Worm (Caenorhabditis elegans) whole organism, L1 larva: Measurements from ENCODE around the gene kbp-1.
A peak's percentile ranks its signal among the peaks of the same experiment; 100 is the strongest.

Experiments
- C04F5.9 ChIP-seq: sonication (generic microtip); optimal IDR thresholded peaks from 2 replicates; lab custom pipeline; 2016; ENCODE audit warnings: missing genetic modification characterization, missing compliant biosample characterization
- C16A3.4 ChIP-seq: fragments of 150-350 bp; optimal IDR thresholded peaks from 2 replicates; lab custom pipeline; 2014; ENCODE audit warnings: missing biosample characterization, missing genetic modification characterization
- F16B12.6 ChIP-seq: fragments of 150-350 bp; optimal IDR thresholded peaks from 2 replicates; lab custom pipeline; 2014; ENCODE audit warnings: missing biosample characterization, missing genetic modification characterization
- blmp-1 ChIP-seq: fragments of 150-350 bp; optimal IDR thresholded peaks from 2 replicates; lab custom pipeline; 2014; ENCODE audit warnings: missing biosample characterization, missing genetic modification characterization
- dpl-1 ChIP-seq, 3 experiments: fragments of 150-350 bp in 2 of 3; sonication (generic microtip) in 1 of 3; optimal IDR thresholded peaks; 2 replicates each; lab custom pipeline; 2014 to 2017; ENCODE audit warnings: missing biosample characterization in 3 of 3, missing genetic modification characterization in 3 of 3, missing genetic modification reagents in 3 of 3
- efl-1 ChIP-seq, 4 experiments: fragments of 150-350 bp; optimal IDR thresholded peaks in 3 of 4; peaks in 1 of 4; 1 replicate in 1 of 4; 2 replicates in 3 of 4; lab custom pipeline; 2014; ENCODE audit warnings: missing biosample characterization in 2 of 4, missing genetic modification characterization in 2 of 4, missing genetic modification reagents in 2 of 4
- elt-2 ChIP-seq: sonication (generic microtip); optimal IDR thresholded peaks from 2 replicates; lab custom pipeline; 2016; ENCODE audit warnings: missing genetic modification characterization, mild to moderate bottlenecking, inconsistent platforms, missing compliant biosample characterization, missing genetic modification reagents
- elt-3 ChIP-seq, 6 experiments: fragments of 150-350 bp in 1 of 6; sonication (generic microtip); optimal IDR thresholded peaks; 2 replicates each; lab custom pipeline; 2017 to 2018; ENCODE audit warnings: missing biosample characterization in 6 of 6, missing genetic modification characterization in 6 of 6, inconsistent platforms in 1 of 6
- fkh-8 ChIP-seq: sonication (generic microtip); optimal IDR thresholded peaks from 2 replicates; lab custom pipeline; 2016; ENCODE audit warnings: mild to moderate bottlenecking, missing genetic modification characterization, missing compliant biosample characterization
- fos-1 ChIP-seq: fragments of 150-350 bp; optimal IDR thresholded peaks from 2 replicates; lab custom pipeline; 2014; ENCODE audit warnings: missing biosample characterization, missing genetic modification characterization
- grh-1 ChIP-seq: fragments of 200-800 bp; sonication (Bioruptor generic); IDR thresholded peaks from 2 replicates; pipeline ENCODE4 v1.3.6; 2022; ENCODE audit warnings: missing genetic modification reagents, missing genetic modification characterization, missing compliant biosample characterization
- hlh-17 ChIP-seq: fragments of 200-800 bp; sonication (Bioruptor generic); optimal IDR thresholded peaks from 2 replicates; lab custom pipeline; 2018; ENCODE audit warnings: missing genetic modification characterization, mild to moderate bottlenecking, missing compliant biosample characterization, moderate library complexity, borderline replicate concordance
- hpl-2 ChIP-seq: fragments of 150-350 bp; optimal IDR thresholded peaks from 2 replicates; lab custom pipeline; 2014; ENCODE audit warnings: missing biosample characterization, missing genetic modification reagents, missing genetic modification characterization
- isw-1 ChIP-seq: fragments of 200-800 bp; sonication (Bioruptor generic); IDR thresholded peaks from 2 replicates; pipeline ENCODE4 v1.3.6; 2022; ENCODE audit warnings: missing genetic modification characterization, missing compliant biosample characterization
- jun-1 ChIP-seq: fragments of 150-350 bp; optimal IDR thresholded peaks from 2 replicates; lab custom pipeline; 2014; ENCODE audit warnings: missing biosample characterization, missing genetic modification reagents, missing genetic modification characterization
- lin-13 ChIP-seq: fragments of 150-350 bp; optimal IDR thresholded peaks from 2 replicates; lab custom pipeline; 2014; ENCODE audit warnings: missing biosample characterization, missing genetic modification reagents, missing genetic modification characterization
- lin-35 ChIP-seq, 2 experiments: fragments of 150-350 bp; optimal IDR thresholded peaks; 2 replicates each; lab custom pipeline; 2014; ENCODE audit warnings: missing biosample characterization in 2 of 2, missing genetic modification characterization in 2 of 2, missing genetic modification reagents in 2 of 2
- lir-3 ChIP-seq: sonication (generic microtip); optimal IDR thresholded peaks from 2 replicates; lab custom pipeline; 2016; ENCODE audit warnings: mild to moderate bottlenecking, missing genetic modification characterization, moderate library complexity, missing compliant biosample characterization; ENCODE audit not compliant: poor library complexity
- lsy-2 ChIP-seq, 2 experiments: fragments of 150-350 bp; optimal IDR thresholded peaks; 2 replicates each; lab custom pipeline; 2014; ENCODE audit warnings: missing biosample characterization in 2 of 2, missing genetic modification characterization in 2 of 2
- mdl-1 ChIP-seq, 2 experiments: fragments of 150-350 bp; optimal IDR thresholded peaks; 2 replicates each; lab custom pipeline; 2014 to 2017; ENCODE audit warnings: missing biosample characterization in 2 of 2, missing genetic modification characterization in 2 of 2, inconsistent platforms in 1 of 2
- mep-1 ChIP-seq: fragments of 150-350 bp; optimal IDR thresholded peaks from 2 replicates; lab custom pipeline; 2014; ENCODE audit warnings: missing biosample characterization, missing genetic modification characterization
- nhr-11 ChIP-seq: fragments of 150-350 bp; optimal IDR thresholded peaks from 2 replicates; lab custom pipeline; 2014; ENCODE audit warnings: missing biosample characterization, missing genetic modification characterization
- nhr-19 ChIP-seq: fragments of 200-800 bp; sonication (Bioruptor generic); conservative IDR thresholded peaks from 2 replicates; pipeline ENCODE4 v1.3.6; 2022; ENCODE audit warnings: missing genetic modification characterization, missing compliant biosample characterization
- nhr-20 ChIP-seq: sonication (generic microtip); optimal IDR thresholded peaks from 2 replicates; lab custom pipeline; 2016; ENCODE audit warnings: mild to moderate bottlenecking, missing genetic modification characterization, missing compliant biosample characterization
- nhr-47 ChIP-seq: sonication (generic microtip); optimal IDR thresholded peaks from 2 replicates; lab custom pipeline; 2016; ENCODE audit warnings: mild to moderate bottlenecking, missing genetic modification characterization, moderate library complexity, missing compliant biosample characterization
- nhr-71 ChIP-seq: sonication (generic microtip); optimal IDR thresholded peaks from 2 replicates; lab custom pipeline; 2016; ENCODE audit warnings: mild to moderate bottlenecking, missing genetic modification characterization, moderate library complexity, missing compliant biosample characterization
- pag-3 ChIP-seq: sonication (generic microtip); optimal IDR thresholded peaks from 2 replicates; lab custom pipeline; 2017; ENCODE audit warnings: missing genetic modification characterization, mild to moderate bottlenecking, missing compliant biosample characterization, antibody characterized with exemption, borderline replicate concordance; ENCODE audit not compliant: insufficient read depth
- rnt-1 ChIP-seq: sonication (generic microtip); optimal IDR thresholded peaks from 2 replicates; lab custom pipeline; 2016; ENCODE audit warnings: mild to moderate bottlenecking, missing genetic modification characterization, moderate library complexity, missing compliant biosample characterization
- skn-1 ChIP-seq: fragments of 150-350 bp; optimal IDR thresholded peaks from 2 replicates; lab custom pipeline; 2014; ENCODE audit warnings: missing biosample characterization, missing genetic modification characterization
- snpc-4 ChIP-seq: fragments of 150-350 bp; optimal IDR thresholded peaks from 2 replicates; lab custom pipeline; 2014; ENCODE audit warnings: missing biosample characterization, missing genetic modification characterization
- snu-23 ChIP-seq: sonication (generic microtip); optimal IDR thresholded peaks from 2 replicates; lab custom pipeline; 2016; ENCODE audit warnings: missing genetic modification characterization, missing compliant biosample characterization
- sptf-1 ChIP-seq: fragments of 150-350 bp; optimal IDR thresholded peaks from 2 replicates; lab custom pipeline; 2014; ENCODE audit warnings: missing biosample characterization, missing genetic modification characterization
- sup-37 ChIP-seq: fragments of 200-800 bp; sonication (Bioruptor generic); optimal IDR thresholded peaks from 2 replicates; lab custom pipeline; 2018; ENCODE audit warnings: mild to moderate bottlenecking, missing genetic modification characterization, missing compliant biosample characterization
- swsn-7 ChIP-seq: sonication (generic microtip); optimal IDR thresholded peaks from 2 replicates; lab custom pipeline; 2016; ENCODE audit warnings: missing genetic modification characterization, missing compliant biosample characterization
- tlp-1 ChIP-seq: fragments of 150-350 bp; optimal IDR thresholded peaks from 2 replicates; lab custom pipeline; 2014; ENCODE audit warnings: missing biosample characterization, missing genetic modification characterization
- unc-130 ChIP-seq: fragments of 150-350 bp; optimal IDR thresholded peaks from 2 replicates; lab custom pipeline; 2017; ENCODE audit warnings: missing biosample characterization, missing genetic modification characterization, inconsistent platforms
- vab-15 ChIP-seq: sonication (generic microtip); optimal IDR thresholded peaks from 2 replicates; lab custom pipeline; 2017; ENCODE audit warnings: missing genotype, mild to moderate bottlenecking, missing genetic modification characterization, missing compliant biosample characterization
- xbp-1 ChIP-seq: sonication (generic microtip); optimal IDR thresholded peaks from 2 replicates; lab custom pipeline; 2016; ENCODE audit warnings: missing genetic modification characterization, missing compliant biosample characterization
- zip-4 ChIP-seq: fragments of 200-800 bp; sonication (Bioruptor generic); optimal IDR thresholded peaks from 2 replicates; lab custom pipeline; 2018; ENCODE audit warnings: mild to moderate bottlenecking, missing genetic modification characterization, moderate library complexity, missing compliant biosample characterization
- ztf-11 ChIP-seq, 2 experiments: sonication (generic microtip); optimal IDR thresholded peaks; 2 replicates each; lab custom pipeline; 2016 to 2017; ENCODE audit warnings: missing genetic modification characterization in 2 of 2, missing biosample characterization in 1 of 2, missing compliant biosample characterization in 1 of 2
- ztf-4 ChIP-seq: fragments of 150-350 bp; optimal IDR thresholded peaks from 2 replicates; lab custom pipeline; 2014; ENCODE audit warnings: missing biosample characterization, missing genetic modification characterization

Gene kbp-1

DNA sequence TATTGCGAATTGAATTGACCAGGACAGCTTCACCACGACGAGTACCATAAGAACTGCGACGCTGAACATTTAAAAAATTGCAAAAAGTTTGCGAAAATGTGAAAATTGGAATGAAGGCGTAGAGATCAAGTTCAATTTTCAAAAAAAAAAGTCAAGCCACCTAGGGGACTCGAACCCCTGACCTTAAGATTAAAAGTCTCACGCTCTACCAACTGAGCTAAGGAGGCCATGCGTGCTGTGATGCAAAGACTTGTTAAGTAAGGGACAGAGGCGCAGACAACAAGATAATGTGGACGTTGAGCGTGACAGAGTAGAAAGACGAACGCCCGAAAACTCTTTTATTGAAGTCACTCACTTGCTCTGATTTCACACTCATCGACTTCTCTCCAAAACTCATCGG lies 18.1 kb downstream of the kbp-1 start (continued):
- peak; percentile 12; the same call in 1 of the 2 replicates for TF ChIP-seq isw-1 (GFP tag; lab: Robert Waterston, UW)
- TF ChIP-seq C16A3.4 = peak; percentile 70
- TF ChIP-seq zip-4 = no peak
- peak; percentile 74 for TF ChIP-seq mep-1 (tag; lab: Kevin White, UChicago)
- no peak for TF ChIP-seq snpc-4 (tag; lab: Kevin White, UChicago)
- peak; percentile 70 for TF ChIP-seq nhr-19 (GFP tag; lab: Robert Waterston, UW)
- peak; percentile 38 for TF ChIP-seq ztf-4 (tag; lab: Kevin White, UChicago)
- TF ChIP-seq jun-1 = peak; percentile 21
- peak in 1 of 2 experiments; percentile 65 for TF ChIP-seq mdl-1 (tag; optimal IDR thresholded peaks at IDR 0.05; lab: Kevin White, UChicago)
- TF ChIP-seq C04F5.9 (tag; lab: Kevin White, UChicago) = peak; percentile 45
- no peak for TF ChIP-seq hpl-2
- peak; percentile 60 for TF ChIP-seq lin-13
- TF ChIP-seq unc-130 (tag; lab: Kevin White, UChicago) = peak; percentile 73
- no peak for TF ChIP-seq hlh-17 (GFP tag; lab: Kevin White, UChicago)
- peak; percentile 62 for TF ChIP-seq lir-3 (tag; lab: Kevin White, UChicago)
- TF ChIP-seq xbp-1 (tag; lab: Kevin White, UChicago) = peak; percentile 56

DNA sequence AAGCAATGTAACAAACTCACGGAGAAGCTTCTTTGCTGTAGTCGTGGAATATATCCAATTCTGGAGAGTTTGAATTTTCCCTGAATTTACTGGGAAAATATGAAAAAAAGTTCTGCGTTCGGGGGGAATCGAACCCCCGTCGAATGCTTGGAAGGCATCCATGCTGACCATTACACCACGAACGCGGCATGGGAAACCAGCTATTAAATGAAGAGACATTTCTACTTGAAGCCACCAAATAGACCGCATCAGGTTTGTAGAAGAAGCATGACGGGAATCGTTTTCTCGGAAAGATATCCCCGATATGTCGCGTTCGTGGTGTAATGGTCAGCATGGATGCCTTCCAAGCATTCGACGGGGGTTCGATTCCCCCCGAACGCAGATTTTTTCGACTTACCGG lies 19.1 kb downstream of the kbp-1 start:
- TF ChIP-seq ztf-11 (tag; optimal IDR thresholded peaks at IDR 0.05; lab: Kevin White, UChicago) (no peak), efl-1 (optimal IDR thresholded peaks at IDR 0.05; lab: Kevin White, UChicago) (peak in 1 of 2 experiments; percentile 32), efl-1 (GFP tag; optimal IDR thresholded peaks at IDR 0.05 in 1 of 2; lab: Kevin White, UChicago) (peak in 1 of 2 experiments; percentile 8), vab-15 (no peak), snu-23 (peak; percentile 31), lin-35 (GFP tag; optimal IDR thresholded peaks at IDR 0.05; lab: Kevin White, UChicago) (peak; percentile 11 to 62), rnt-1 (tag; lab: Kevin White, UChicago) (peak; percentile 16), nhr-11 (tag; lab: Kevin White, UChicago) (no peak), mep-1 (tag; lab: Kevin White, UChicago) (peak; percentile 13), mdl-1 (tag; optimal IDR thresholded peaks at IDR 0.05; lab: Kevin White, UChicago) (peak in 1 of 2 experiments; percentile 22), elt-3 (tag; optimal IDR thresholded peaks at IDR 0.05; lab: Kevin White, UChicago) (peak in 1 of 6 experiments; percentile 13), nhr-47 (tag; lab: Kevin White, UChicago) (peak; percentile 22), xbp-1 (tag; lab: Kevin White, UChicago) (no peak), F16B12.6 (tag; lab: Kevin White, UChicago) (peak; percentile 16), nhr-19 (GFP tag; lab: Robert Waterston, UW) (peak; percentile 38), C16A3.4 (peak; percentile 22), lsy-2 (tag; optimal IDR thresholded peaks at IDR 0.05; lab: Kevin White, UChicago) (peak in 1 of 2 experiments; percentile 46), sup-37 (GFP tag; lab: Kevin White, UChicago) (no peak), fkh-8 (no peak), dpl-1 (GFP tag; optimal IDR thresholded peaks at IDR 0.05; lab: Kevin White, UChicago) (peak in 1 of 3 experiments; percentile 13), nhr-20 (tag; lab: Kevin White, UChicago) (peak; percentile 4), nhr-71 (tag; lab: Kevin White, UChicago) (peak; percentile 34), tlp-1 (tag; lab: Kevin White, UChicago) (no peak), pag-3 (tag; lab: Kevin White, UChicago) (no peak)

DNA sequence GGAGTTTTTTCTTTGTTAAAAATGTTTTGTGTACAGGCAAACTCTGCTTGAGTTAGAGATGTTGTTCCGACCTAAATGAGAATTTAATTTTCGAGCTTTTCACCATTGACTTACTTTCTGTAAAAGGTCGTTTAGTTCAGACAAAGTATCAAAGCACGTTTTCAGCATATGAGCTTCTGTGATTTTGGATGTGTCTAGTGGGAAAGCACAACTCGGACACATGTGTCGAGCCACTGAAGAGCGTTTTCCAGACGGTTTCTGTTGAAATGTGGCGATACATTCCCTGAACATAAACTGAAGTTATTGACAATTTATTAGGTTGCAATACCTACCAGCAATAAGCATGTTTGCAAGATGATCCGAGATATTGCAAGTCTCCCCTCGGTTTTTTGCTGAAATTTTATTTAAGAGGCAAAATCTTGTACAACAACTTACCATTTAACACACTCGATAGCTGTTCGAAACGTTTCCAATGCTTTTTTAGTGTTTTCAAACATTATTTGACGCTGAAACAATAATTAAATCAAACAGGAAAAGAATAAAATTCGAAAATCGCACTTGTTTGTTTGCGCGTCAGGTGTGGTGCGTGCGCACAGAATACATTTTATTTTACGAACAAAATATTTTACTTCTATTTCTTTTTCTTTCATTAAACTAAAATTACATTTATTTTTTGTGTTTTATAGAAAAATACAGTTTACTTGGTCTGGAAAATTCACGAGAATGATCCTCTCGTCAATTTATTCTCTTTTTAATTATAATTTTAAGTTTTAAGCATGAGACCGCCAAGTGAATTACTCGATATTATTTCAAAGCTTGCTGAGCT lies 19.8 kb downstream of the kbp-1 start, which contains the start of the genes brd-1 and K04C2.2:
Gene brd-1, minus strand, starts transcription at position 506 of the 826 bp plus-strand sequence.
Gene K04C2.2, plus strand, starts transcription at position 776 of the 826 bp plus-strand sequence.
- TF ChIP-seq dpl-1 (GFP tag; optimal IDR thresholded peaks at IDR 0.05; lab: Kevin White, UChicago) (peak; percentile 53 to 83 (median 76)), skn-1 (tag; lab: Kevin White, UChicago) (peak; percentile 27), swsn-7 (peak; percentile 6), grh-1 (no peak), lsy-2 (tag; optimal IDR thresholded peaks at IDR 0.05; lab: Kevin White, UChicago) (peak in 1 of 2 experiments; percentile 63), mep-1 (tag; lab: Kevin White, UChicago) (peak; percentile 52), nhr-71 (tag; lab: Kevin White, UChicago) (peak; percentile 24), nhr-47 (tag; lab: Kevin White, UChicago) (peak; percentile 8), fos-1 (tag; lab: Kevin White, UChicago) (no peak), lin-35 (GFP tag; optimal IDR thresholded peaks at IDR 0.05; lab: Kevin White, UChicago) (peak; percentile 57 to 87), efl-1 (optimal IDR thresholded peaks at IDR 0.05; lab: Kevin White, UChicago) (peak in 1 of 2 experiments; percentile 74), efl-1 (GFP tag; optimal IDR thresholded peaks at IDR 0.05 in 1 of 2; lab: Kevin White, UChicago) (peak; percentile 80 to 97), nhr-20 (tag; lab: Kevin White, UChicago) (peak; percentile 11), F16B12.6 (tag; lab: Kevin White, UChicago) (peak; percentile 79), sptf-1 (no peak), elt-3 (tag; optimal IDR thresholded peaks at IDR 0.05; lab: Kevin White, UChicago) (no peak), blmp-1 (tag; lab: Kevin White, UChicago) (peak; percentile 42), nhr-19 (GFP tag; lab: Robert Waterston, UW) (no peak), unc-130 (tag; lab: Kevin White, UChicago) (peak; percentile 1), snu-23 (peak; percentile 41), elt-2 (tag; lab: Kevin White, UChicago) (no peak)
- TF ChIP-seq, all 84 proteins: peak for 14
